Fruit fly (Drosophila melanogaster) whole organism, wandering third instar larva: ENCODE results near the gene CG14341.

ENCODE experiments used
- Myc ChIP-seq: fragments of >200 bp; optimal IDR thresholded peaks from 2 replicates; lab custom pipeline; 2017
- Rel ChIP-seq, 2 experiments: fragments of 200-800 bp; sonication (Bioruptor generic) in 1 of 2; optimal IDR thresholded peaks; 2 replicates in 1 of 2; 3 replicates in 1 of 2; lab custom pipeline; 2016 to 2019; ENCODE audit warnings: mild to moderate bottlenecking in 2 of 2, missing biosample characterization in 2 of 2, missing genetic modification characterization in 2 of 2, moderate library complexity in 1 of 2
- rgr ChIP-seq: fragments of 200-800 bp; sonication (Bioruptor generic); optimal IDR thresholded peaks from 3 replicates; lab custom pipeline; 2016; ENCODE audit warnings: missing biosample characterization, mild to moderate bottlenecking, missing genetic modification characterization
- usp ChIP-seq: fragments of >200 bp; optimal IDR thresholded peaks from 2 replicates; lab custom pipeline; 2017; ENCODE audit warnings: missing biosample characterization, missing genetic modification characterization

- no peak for TF ChIP-seq Myc (lab: Kevin White, UChicago)
- peak; percentile 39 for TF ChIP-seq rgr (GFP tag; lab: Kevin White, UChicago)
- TF ChIP-seq usp (GFP tag; lab: Kevin White, UChicago) = no peak
- no peak for TF ChIP-seq Rel (GFP tag; optimal IDR thresholded peaks at IDR 0.05; lab: Kevin White, UChicago)
- TF ChIP-seq Rel (tag; optimal IDR thresholded peaks at IDR 0.05; lab: Kevin White, UChicago) = no peak
Measured at dm6 chr2L:1121942-1122710, 44.2 kb upstream of the CG14341 start.
